Worm (Caenorhabditis elegans) whole organism, midembryonic: ENCODE results near the gene K10C2.8.

ENCODE experiments used
- T22C8.4 ChIP-seq: fragments of 200-800 bp; sonication (Bioruptor generic); IDR thresholded peaks from 2 replicates; pipeline ENCODE4 v1.3.6; 2022; ENCODE audit warnings: missing genetic modification characterization, missing compliant biosample characterization
- cog-1 ChIP-seq: sonication (generic microtip); optimal IDR thresholded peaks from 2 replicates; lab custom pipeline; 2016; ENCODE audit warnings: missing genetic modification characterization, missing compliant biosample characterization
- flt-1 ChIP-seq: fragments of 200-800 bp; sonication (Bioruptor generic); IDR thresholded peaks from 2 replicates; pipeline ENCODE4 v1.3.6; 2022; ENCODE audit warnings: missing genetic modification characterization, missing compliant biosample characterization
- klf-2 ChIP-seq: fragments of 200-800 bp; sonication (Bioruptor generic); conservative IDR thresholded peaks from 2 replicates; pipeline ENCODE4 v1.3.6; 2022; ENCODE audit warnings: missing genetic modification reagents, missing genetic modification characterization, missing compliant biosample characterization
- med-1 ChIP-seq: sonication (generic microtip); optimal IDR thresholded peaks from 2 replicates; lab custom pipeline; 2017; ENCODE audit warnings: missing genetic modification characterization, mild to moderate bottlenecking, missing compliant biosample characterization, antibody characterized with exemption, missing genetic modification reagents; ENCODE audit not compliant: insufficient read depth
- ref-1 ChIP-seq: fragments of 200-800 bp; sonication (Bioruptor generic); conservative IDR thresholded peaks from 2 replicates; pipeline ENCODE4 v1.3.6; 2022; ENCODE audit warnings: missing genetic modification reagents, missing genetic modification characterization, missing compliant biosample characterization
- tab-1 ChIP-seq: fragments of 200-800 bp; sonication (Bioruptor generic); IDR thresholded peaks from 2 replicates; pipeline ENCODE4 v1.3.6; 2022; ENCODE audit warnings: missing genetic modification characterization, missing compliant biosample characterization
- ztf-23 ChIP-seq: fragments of 200-800 bp; sonication (Bioruptor generic); IDR thresholded peaks from 2 replicates; pipeline ENCODE4 v1.3.6; 2022; ENCODE audit warnings: missing genetic modification reagents, missing genetic modification characterization, missing compliant biosample characterization
- ztf-29 ChIP-seq: fragments of 200-800 bp; sonication (Bioruptor generic); IDR thresholded peaks from 2 replicates; pipeline ENCODE4 v1.3.6; 2022; ENCODE audit warnings: missing genetic modification reagents, missing genetic modification characterization, missing compliant biosample characterization

The K10C2.8 gene

ce11 chrX:6460123-6460522 lies 22.7 kb upstream of the K10C2.8 start:
- no peak for TF ChIP-seq ztf-29 (GFP tag; lab: Robert Waterston, UW)
- no peak for TF ChIP-seq med-1 (GFP tag; lab: Kevin White, UChicago)
- no peak for TF ChIP-seq ref-1 (GFP tag; lab: Robert Waterston, UW)
- no peak for TF ChIP-seq klf-2
- no peak for TF ChIP-seq ztf-23 (GFP tag; lab: Robert Waterston, UW)
- no peak for TF ChIP-seq cog-1

DNA sequence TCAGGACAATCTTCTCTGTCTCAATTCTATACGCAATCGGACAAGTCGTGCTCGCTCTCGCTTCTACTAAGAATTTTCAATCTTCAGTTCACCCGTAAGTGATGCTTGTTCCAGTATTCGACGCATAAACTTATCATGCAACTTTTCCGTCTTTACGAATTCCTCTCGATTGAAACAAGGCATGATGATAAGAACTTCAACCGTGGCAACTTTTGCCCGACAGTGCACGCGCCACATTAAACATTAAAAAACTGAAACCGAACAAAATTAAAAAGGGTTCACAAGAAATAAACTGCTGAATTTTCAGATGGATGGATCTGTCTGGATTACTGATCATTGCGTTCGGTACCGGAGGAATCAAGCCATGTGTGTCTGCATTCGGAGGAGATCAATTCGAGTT lies 21.0 kb upstream of the K10C2.8 start:
- TF ChIP-seq med-1 (GFP tag; lab: Kevin White, UChicago) (no peak), ref-1 (GFP tag; lab: Robert Waterston, UW) (no peak), tab-1 (no peak), flt-1 (GFP tag; lab: Robert Waterston, UW) (no peak), klf-2 (no peak), ztf-23 (GFP tag; lab: Robert Waterston, UW) (no peak), cog-1 (no peak), ztf-29 (GFP tag; lab: Robert Waterston, UW) (no peak), T22C8.4 (no peak)

DNA sequence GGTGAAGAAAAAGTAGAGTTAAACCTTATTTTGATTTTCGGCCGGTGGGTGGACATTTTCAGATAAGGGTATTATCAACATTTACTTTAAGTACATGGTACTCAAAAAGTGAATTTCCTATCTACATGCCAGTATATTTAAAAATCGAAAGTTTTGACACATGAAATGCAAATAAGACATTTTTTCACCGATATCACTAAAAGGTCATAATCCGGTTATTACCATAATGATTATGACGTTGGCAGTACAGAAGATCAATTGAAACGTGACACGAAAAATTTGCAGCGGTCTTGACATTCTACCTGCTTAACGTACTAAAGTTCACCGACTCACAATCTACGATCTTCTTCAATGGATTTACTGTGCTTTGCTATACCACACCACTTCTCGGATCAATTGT lies 20.6 kb upstream of the K10C2.8 start:
- TF ChIP-seq ztf-23 (GFP tag; lab: Robert Waterston, UW) (no peak), flt-1 (GFP tag; lab: Robert Waterston, UW) (no peak), T22C8.4 (no peak), med-1 (GFP tag; lab: Kevin White, UChicago) (no peak), tab-1 (no peak), ref-1 (GFP tag; lab: Robert Waterston, UW) (no peak), ztf-29 (GFP tag; lab: Robert Waterston, UW) (no peak), cog-1 (no peak), klf-2 (no peak)

- TF ChIP-seq ref-1 (GFP tag; lab: Robert Waterston, UW), result no peak
- TF ChIP-seq ztf-23 (GFP tag; lab: Robert Waterston, UW), result no peak
- no peak for TF ChIP-seq ztf-29 (GFP tag; lab: Robert Waterston, UW)
- TF ChIP-seq klf-2, result no peak
- TF ChIP-seq T22C8.4, result no peak
- TF ChIP-seq flt-1 (GFP tag; lab: Robert Waterston, UW), result no peak
- TF ChIP-seq med-1 (GFP tag; lab: Kevin White, UChicago), result no peak
- no peak for TF ChIP-seq cog-1
- no peak for TF ChIP-seq tab-1
Observed at ce11 chrX:6456567-6456966, 19.1 kb upstream of the K10C2.8 start, which contains the start of gene pept-1. TSS of gene pept-1 (plus strand) at chrX:6456872.

DNA sequence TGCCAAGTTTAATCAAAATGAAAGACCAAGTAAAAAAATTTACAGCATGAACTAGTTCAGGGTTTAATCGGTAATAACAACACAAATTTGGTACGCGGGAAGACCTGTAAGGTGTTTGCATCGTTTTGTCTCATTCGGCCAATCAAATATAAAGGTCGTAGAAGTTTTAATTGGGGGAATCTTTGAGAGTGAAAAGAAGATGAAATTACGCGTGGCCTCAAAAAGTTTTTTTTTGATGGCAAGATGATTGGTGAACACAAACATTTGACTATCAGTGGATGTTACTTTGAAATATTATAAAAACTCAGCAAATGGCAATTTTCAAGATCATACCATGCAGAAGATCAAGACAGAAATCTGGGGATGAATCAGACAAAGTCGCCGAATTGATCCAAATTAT lies 17.7 kb upstream of the K10C2.8 start, which contains the start of gene nas-33:
nas-33 (minus strand) TSS at position 101 of the 400 bp plus-strand sequence.
- TF ChIP-seq flt-1 (GFP tag; lab: Robert Waterston, UW) (no peak), ztf-23 (GFP tag; lab: Robert Waterston, UW) (no peak), tab-1 (no peak), med-1 (GFP tag; lab: Kevin White, UChicago) (no peak)

- TF ChIP-seq tab-1, result no peak
- no peak for TF ChIP-seq cog-1
- TF ChIP-seq ztf-23 (GFP tag; lab: Robert Waterston, UW), result no peak
Observed at ce11 chrX:6450839-6451491, 13.5 kb upstream of the K10C2.8 start, which contains the start of the genes grl-6 and K10C2.6. TSS of gene grl-6 (minus strand) at chrX:6450939. TSS of gene K10C2.6 (plus strand) at chrX:6451441.

DNA sequence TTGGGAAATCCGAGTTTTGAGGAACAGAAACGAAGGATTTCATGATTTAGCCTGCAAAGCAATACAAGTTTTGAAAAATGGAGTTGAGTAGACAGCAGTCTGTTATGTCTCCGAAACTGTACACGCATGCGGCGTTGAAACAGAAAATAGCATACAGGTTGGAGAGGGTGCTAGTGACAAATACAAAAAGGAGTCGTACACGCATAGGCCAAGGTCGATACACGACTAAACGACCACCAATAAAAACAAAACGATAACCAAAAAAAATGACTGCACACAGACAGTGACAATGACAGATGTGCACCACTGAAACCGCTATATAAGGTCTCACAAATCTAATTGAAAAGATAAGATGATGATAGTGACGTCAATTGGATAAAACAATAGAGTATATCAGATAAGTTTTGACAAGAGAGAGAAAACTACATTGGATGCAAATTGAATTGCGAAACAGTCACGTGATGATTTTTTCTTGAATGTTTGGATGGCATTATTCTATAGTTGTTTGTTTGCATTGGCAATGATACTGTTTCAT lies 11.5 kb upstream of the K10C2.8 start, which contains the start of gene fah-1:
fah-1 (minus strand) TSS at position 51 of the 535 bp plus-strand sequence.
- TF ChIP-seq ztf-23 (GFP tag; lab: Robert Waterston, UW) (no peak), med-1 (GFP tag; lab: Kevin White, UChicago) (no peak), T22C8.4 (no peak), cog-1 (no peak), klf-2 (no peak), ztf-29 (GFP tag; lab: Robert Waterston, UW) (no peak), flt-1 (GFP tag; lab: Robert Waterston, UW) (no peak), tab-1 (no peak), ref-1 (GFP tag; lab: Robert Waterston, UW) (no peak)

ce11 chrX:6446564-6446963 lies 9.1 kb upstream of the K10C2.8 start, which contains the start of gene asp-14:
TSS of gene asp-14 (minus strand) at chrX:6446664.
- TF ChIP-seq klf-2 (no peak), flt-1 (GFP tag; lab: Robert Waterston, UW) (no peak), T22C8.4 (no peak), ztf-29 (GFP tag; lab: Robert Waterston, UW) (no peak), med-1 (GFP tag; lab: Kevin White, UChicago) (no peak), ztf-23 (GFP tag; lab: Robert Waterston, UW) (no peak), tab-1 (no peak), cog-1 (no peak), ref-1 (GFP tag; lab: Robert Waterston, UW) (no peak)

DNA sequence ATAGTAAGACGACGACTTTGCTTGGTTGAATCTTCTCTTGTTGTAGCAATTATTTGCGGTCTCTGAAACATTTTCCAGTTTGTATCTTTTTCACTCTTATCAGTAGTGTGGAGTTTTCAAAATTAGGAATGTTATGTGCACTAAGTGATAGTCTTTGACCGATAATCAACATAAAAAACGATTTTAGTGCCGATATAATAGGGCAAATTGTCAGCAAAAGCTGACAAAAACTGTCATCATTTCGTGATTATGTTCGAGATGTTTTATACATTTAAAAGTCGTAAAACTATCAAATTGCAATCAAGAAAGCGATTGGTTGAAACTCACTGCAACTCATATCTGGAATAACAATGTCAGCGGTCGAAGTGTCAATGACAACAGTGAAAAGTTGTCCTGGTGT lies 7.8 kb upstream of the K10C2.8 start:
- TF ChIP-seq tab-1 (no peak), ztf-29 (GFP tag; lab: Robert Waterston, UW) (no peak), klf-2 (no peak)

- TF ChIP-seq ref-1 (GFP tag; lab: Robert Waterston, UW), result no peak
- TF ChIP-seq ztf-23 (GFP tag; lab: Robert Waterston, UW), result no peak
- TF ChIP-seq klf-2, result no peak
- no peak for TF ChIP-seq ztf-29 (GFP tag; lab: Robert Waterston, UW)
- TF ChIP-seq cog-1, result no peak
- TF ChIP-seq T22C8.4, result no peak
- no peak for TF ChIP-seq flt-1 (GFP tag; lab: Robert Waterston, UW)
- TF ChIP-seq med-1 (GFP tag; lab: Kevin White, UChicago), result no peak
- no peak for TF ChIP-seq tab-1
Observed at ce11 chrX:6443373-6443772, 5.9 kb upstream of the K10C2.8 start, which contains the start of gene K10C2.7. TSS of gene K10C2.7 (minus strand) at chrX:6443473.
